Fruit fly (Drosophila melanogaster) whole organism, embryonic: ENCODE results near the gene Nprl3.

ENCODE experiments used
- Aef1 ChIP-seq: fragments of 200-800 bp; sonication (Bioruptor generic); IDR thresholded peaks from 3 replicates; pipeline ENCODE4 v1.3.6; 2022; ENCODE audit warnings: missing biosample characterization, missing genetic modification characterization
- Asciz ChIP-seq: fragments of 200-800 bp; sonication (Bioruptor generic); optimal IDR thresholded peaks from 2 replicates; lab custom pipeline; 2017; ENCODE audit warnings: missing biosample characterization, mild to moderate bottlenecking, missing genetic modification characterization, missing genetic modification reagents
- BtbVII ChIP-seq: fragments of 200-800 bp; sonication (Bioruptor generic); optimal IDR thresholded peaks from 3 replicates; lab custom pipeline; 2017; ENCODE audit warnings: missing biosample characterization, mild to moderate bottlenecking, missing genetic modification characterization
- CG10209 ChIP-seq: fragments of 200-800 bp; sonication (Bioruptor generic); optimal IDR thresholded peaks from 3 replicates; lab custom pipeline; 2017; ENCODE audit warnings: missing biosample characterization, mild to moderate bottlenecking, missing genetic modification characterization, missing genetic modification reagents
- CG11504 ChIP-seq: fragments of 200-800 bp; sonication (Bioruptor generic); optimal IDR thresholded peaks from 3 replicates; lab custom pipeline; 2019; ENCODE audit warnings: missing biosample characterization, mild to moderate bottlenecking, missing genetic modification characterization, moderate library complexity
- CG11695 ChIP-seq: fragments of 200-800 bp; sonication (Bioruptor generic); IDR thresholded peaks from 3 replicates; pipeline ENCODE4 v1.3.6; 2022; ENCODE audit warnings: missing biosample characterization, missing genetic modification characterization
- CG12236 ChIP-seq: fragments of 200-800 bp; sonication (Bioruptor generic); optimal IDR thresholded peaks from 2 replicates; lab custom pipeline; 2016; ENCODE audit warnings: missing biosample characterization, missing genetic modification characterization
- CG12391 ChIP-seq: fragments of 200-800 bp; sonication (Bioruptor generic); optimal IDR thresholded peaks from 3 replicates; lab custom pipeline; 2018; ENCODE audit warnings: missing biosample characterization, mild to moderate bottlenecking, missing genetic modification characterization, moderate library complexity
- CG13296 ChIP-seq: fragments of 200-800 bp; sonication (Bioruptor generic); optimal IDR thresholded peaks from 3 replicates; lab custom pipeline; 2018; ENCODE audit warnings: missing biosample characterization, mild to moderate bottlenecking, missing genetic modification characterization
- CG13775 ChIP-seq: fragments of 200-800 bp; sonication (Bioruptor generic); optimal IDR thresholded peaks from 3 replicates; lab custom pipeline; 2017; ENCODE audit warnings: missing biosample characterization, mild to moderate bottlenecking, missing genetic modification characterization
- CG15073 ChIP-seq: fragments of 200-800 bp; sonication (Bioruptor generic); optimal IDR thresholded peaks from 2 replicates; lab custom pipeline; 2016; ENCODE audit warnings: missing biosample characterization, missing genetic modification characterization
- CG1832 ChIP-seq: fragments of 200-800 bp; sonication (Bioruptor generic); optimal IDR thresholded peaks from 2 replicates; lab custom pipeline; 2017; ENCODE audit warnings: missing biosample characterization, mild to moderate bottlenecking, missing genetic modification characterization, inconsistent platforms
- CG18476 ChIP-seq: fragments of 200-800 bp; sonication (Bioruptor generic); optimal IDR thresholded peaks from 2 replicates; lab custom pipeline; 2016; ENCODE audit warnings: missing biosample characterization, mild to moderate bottlenecking, missing genetic modification characterization
- CG30020 ChIP-seq: fragments of 200-800 bp; optimal IDR thresholded peaks from 2 replicates; lab custom pipeline; 2019; ENCODE audit warnings: missing biosample characterization, mild to moderate bottlenecking, missing genetic modification characterization, moderate library complexity
- CG4617 ChIP-seq: fragments of 200-800 bp; sonication (Bioruptor generic); optimal IDR thresholded peaks from 3 replicates; lab custom pipeline; 2016; ENCODE audit warnings: missing biosample characterization, missing genetic modification characterization, borderline replicate concordance
- CG4707 ChIP-seq: fragments of 200-800 bp; sonication (Bioruptor generic); optimal IDR thresholded peaks from 2 replicates; lab custom pipeline; 2018; ENCODE audit warnings: missing biosample characterization, mild to moderate bottlenecking, missing genetic modification characterization, moderate library complexity
- CG6765 ChIP-seq: fragments of 200-800 bp; sonication (Bioruptor generic); optimal IDR thresholded peaks from 3 replicates; lab custom pipeline; 2017; ENCODE audit warnings: missing biosample characterization, mild to moderate bottlenecking, missing genetic modification characterization
- CG8478 ChIP-seq: fragments of >200 bp; optimal IDR thresholded peaks from 2 replicates; lab custom pipeline; 2018
- CG9932 ChIP-seq: fragments of 200-800 bp; sonication (Bioruptor generic); IDR thresholded peaks from 2 replicates; pipeline ENCODE4 v1.3.6; 2022; ENCODE audit warnings: missing biosample characterization, missing genetic modification characterization
- Dp ChIP-seq: fragments of 200-800 bp; sonication (Bioruptor generic); optimal IDR thresholded peaks from 2 replicates; lab custom pipeline; 2018; ENCODE audit warnings: missing biosample characterization, mild to moderate bottlenecking, missing genetic modification characterization, moderate library complexity
- Fer3 ChIP-seq: fragments of 200-800 bp; sonication (Bioruptor generic); optimal IDR thresholded peaks from 2 replicates; lab custom pipeline; 2018; ENCODE audit warnings: missing biosample characterization, mild to moderate bottlenecking, missing genetic modification characterization, moderate library complexity
- HHEX ChIP-seq: fragments of 200-800 bp; sonication (Bioruptor generic); optimal IDR thresholded peaks from 3 replicates; lab custom pipeline; 2017; ENCODE audit warnings: missing biosample characterization, mild to moderate bottlenecking, missing genetic modification characterization, missing genetic modification reagents
- HLH54F ChIP-seq: fragments of 200-800 bp; sonication (Bioruptor generic); optimal IDR thresholded peaks from 3 replicates; lab custom pipeline; 2016; ENCODE audit warnings: missing biosample characterization, missing genetic modification characterization
- Meics ChIP-seq: fragments of 200-800 bp; sonication (Bioruptor generic); optimal IDR thresholded peaks from 2 replicates; lab custom pipeline; 2017; ENCODE audit warnings: missing biosample characterization, mild to moderate bottlenecking, missing genetic modification characterization
- NC2α ChIP-seq: fragments of 200-800 bp; sonication (Bioruptor generic); optimal IDR thresholded peaks from 2 replicates; lab custom pipeline; 2016; ENCODE audit warnings: missing biosample characterization, missing genetic modification characterization
- Nf-YA ChIP-seq: fragments of 200-800 bp; sonication (Bioruptor generic); IDR thresholded peaks from 2 replicates; pipeline ENCODE4 v1.3.6; 2022; ENCODE audit warnings: missing biosample characterization, missing genetic modification characterization
- Opbp ChIP-seq: fragments of 200-800 bp; sonication (Bioruptor generic); IDR thresholded peaks from 3 replicates; pipeline ENCODE4 v1.3.6; 2022; ENCODE audit warnings: missing biosample characterization, missing genetic modification characterization; ENCODE audit not compliant: partially characterized antibody
- Optix ChIP-seq: fragments of 200-800 bp; sonication (Bioruptor generic); IDR thresholded peaks from 3 replicates; pipeline ENCODE4 v1.3.6; 2022; ENCODE audit warnings: missing biosample characterization, missing genetic modification characterization
- Ravus ChIP-seq: fragments of 200-800 bp; sonication (Bioruptor generic); IDR thresholded peaks from 2 replicates; pipeline ENCODE4 v1.3.6; 2022; ENCODE audit warnings: missing biosample characterization, missing genetic modification characterization
- Scr ChIP-seq: fragments of 200-800 bp; sonication (Bioruptor generic); IDR thresholded peaks from 2 replicates; pipeline ENCODE4 v1.3.6; 2022; ENCODE audit warnings: missing biosample characterization, missing genetic modification characterization; ENCODE audit not compliant: partially characterized antibody
- Side ChIP-seq: fragments of 200-800 bp; sonication (Bioruptor generic); optimal IDR thresholded peaks from 2 replicates; lab custom pipeline; 2016; ENCODE audit warnings: missing biosample characterization, missing genetic modification characterization
- Tbp ChIP-seq: fragments of >200 bp; optimal IDR thresholded peaks from 2 replicates; lab custom pipeline; 2018; ENCODE audit warnings: missing biosample characterization, missing genetic modification characterization
- Trl ChIP-seq, 3 experiments: fragments of >200 bp in 2 of 3; fragments of 200-800 bp in 1 of 3; sonication (Bioruptor generic) in 1 of 3; optimal IDR thresholded peaks; 2 replicates in 1 of 3; 3 replicates in 2 of 3; lab custom pipeline; 2016 to 2017; ENCODE audit warnings: missing biosample characterization in 1 of 3, missing genetic modification characterization in 1 of 3
- YL-1 ChIP-seq: fragments of 200-800 bp; sonication (Bioruptor generic); optimal IDR thresholded peaks from 3 replicates; lab custom pipeline; 2017; ENCODE audit warnings: missing biosample characterization, mild to moderate bottlenecking, missing genetic modification characterization
- ase ChIP-seq: fragments of 200-800 bp; sonication (Bioruptor generic); IDR thresholded peaks from 3 replicates; pipeline ENCODE4 v1.3.6; 2022; ENCODE audit warnings: missing biosample characterization, missing genetic modification characterization
- bowl ChIP-seq: fragments of 200-800 bp; sonication (Bioruptor generic); IDR thresholded peaks from 2 replicates; pipeline ENCODE4 v1.3.6; 2022; ENCODE audit warnings: missing biosample characterization, missing genetic modification characterization
- chm ChIP-seq: fragments of 200-800 bp; sonication (Bioruptor generic); IDR thresholded peaks from 2 replicates; pipeline ENCODE4 v1.3.6; 2022; ENCODE audit warnings: missing biosample characterization, missing genetic modification characterization
- eve ChIP-seq, 2 experiments: fragments of >200 bp; optimal IDR thresholded peaks; 2 replicates each; lab custom pipeline; 2017; ENCODE audit warnings: missing biosample characterization in 2 of 2, missing genetic modification characterization in 2 of 2
- eyg ChIP-seq: fragments of 200-800 bp; sonication (Bioruptor generic); optimal IDR thresholded peaks from 3 replicates; lab custom pipeline; 2016; ENCODE audit warnings: missing biosample characterization, missing genetic modification characterization
- grn ChIP-seq: fragments of 200-800 bp; sonication (Bioruptor generic); optimal IDR thresholded peaks from 3 replicates; lab custom pipeline; 2017; ENCODE audit warnings: missing biosample characterization, missing genetic modification characterization
- lov ChIP-seq, 2 experiments: fragments of 200-800 bp in 1 of 2; fragments of >200 bp in 1 of 2; sonication (Bioruptor generic) in 1 of 2; IDR thresholded peaks in 1 of 2; optimal IDR thresholded peaks in 1 of 2; 2 replicates in 1 of 2; 3 replicates in 1 of 2; pipeline versions ENCODE4 v1.3.6 to Lab custom; 2017 to 2022; ENCODE audit warnings: missing biosample characterization in 1 of 2, missing genetic modification characterization in 1 of 2
- pan ChIP-seq, 4 experiments: fragments of >200 bp in 3 of 4; fragments of 200-800 bp in 1 of 4; sonication (Bioruptor generic) in 1 of 4; optimal IDR thresholded peaks in 3 of 4; IDR thresholded peaks in 1 of 4; 2 replicates each; pipeline versions ENCODE4 v1.3.6 to Lab custom; 2017 to 2022; ENCODE audit warnings: missing biosample characterization in 2 of 4, missing genetic modification characterization in 2 of 4, mixed read lengths in 1 of 4
- pb ChIP-seq: fragments of 200-800 bp; sonication (Bioruptor generic); optimal IDR thresholded peaks from 3 replicates; lab custom pipeline; 2016; ENCODE audit warnings: missing biosample characterization, missing genetic modification characterization
- slbo ChIP-seq: fragments of 200-800 bp; sonication (Bioruptor generic); IDR thresholded peaks from 2 replicates; pipeline ENCODE4 v1.3.6; 2022; ENCODE audit warnings: missing biosample characterization, missing genetic modification characterization
- so ChIP-seq: fragments of 200-800 bp; sonication (Bioruptor generic); IDR thresholded peaks from 3 replicates; pipeline ENCODE4 v1.3.6; 2022; ENCODE audit warnings: missing biosample characterization, missing genetic modification characterization
- ssp ChIP-seq: fragments of 200-800 bp; sonication (Bioruptor generic); IDR thresholded peaks from 2 replicates; pipeline ENCODE4 v1.3.6; 2022; ENCODE audit warnings: missing biosample characterization, missing genetic modification characterization
- sug ChIP-seq: fragments of 200-800 bp; optimal IDR thresholded peaks from 2 replicates; lab custom pipeline; 2019; ENCODE audit warnings: missing biosample characterization, mild to moderate bottlenecking, missing genetic modification characterization, moderate library complexity
- tll ChIP-seq, 2 experiments: fragments of 200-800 bp in 1 of 2; fragments of >200 bp in 1 of 2; sonication (Bioruptor generic) in 1 of 2; optimal IDR thresholded peaks; 2 replicates each; lab custom pipeline; 2017 to 2019; ENCODE audit warnings: missing biosample characterization in 2 of 2, missing genetic modification characterization in 2 of 2, mild to moderate bottlenecking in 1 of 2, moderate library complexity in 1 of 2
- vnd ChIP-seq: fragments of 200-800 bp; sonication (Bioruptor generic); IDR thresholded peaks from 3 replicates; pipeline ENCODE4 v1.3.6; 2022; ENCODE audit warnings: missing biosample characterization, missing genetic modification characterization; ENCODE audit not compliant: partially characterized antibody
- wdn ChIP-seq: fragments of 200-800 bp; sonication (Bioruptor generic); IDR thresholded peaks from 2 replicates; pipeline ENCODE4 v1.3.6; 2022; ENCODE audit warnings: missing biosample characterization, missing genetic modification characterization

The Nprl3 gene

dm6 chr3L:14036867-14037313, 35.2 kb upstream of the Nprl3 start, which contains the start of gene Hsp110 (continued):
- peak; percentile 76 for TF ChIP-seq CG9932 (GFP tag; lab: Robert Waterston, UW)
- TF ChIP-seq grn, result peak; percentile 80
- TF ChIP-seq CG18476 (GFP tag; lab: Kevin White, UChicago), result no peak
- peak; percentile 54 for TF ChIP-seq CG13296
- no peak for TF ChIP-seq chm
- peak; percentile 10 for TF ChIP-seq Fer3
- peak; percentile 60 for TF ChIP-seq CG1832
- TF ChIP-seq so, result no peak
- no peak for TF ChIP-seq ase (GFP tag; lab: Robert Waterston, UW)
- peak; percentile 22 for TF ChIP-seq BtbVII (GFP tag; lab: Kevin White, UChicago)
- TF ChIP-seq Ravus (GFP tag; lab: Robert Waterston, UW), result no peak
- no peak for TF ChIP-seq CG11695 (GFP tag; lab: Robert Waterston, UW)
- peak; percentile 99 for TF ChIP-seq Opbp (GFP tag; lab: Robert Waterston, UW)
- TF ChIP-seq CG13775 (GFP tag; lab: Kevin White, UChicago), result no peak
- no peak for TF ChIP-seq tll (GFP tag; optimal IDR thresholded peaks at IDR 0.05; lab: Kevin White, UChicago)
- TF ChIP-seq Nf-YA (GFP tag; lab: Robert Waterston, UW), result no peak
- TF ChIP-seq sug, result peak; percentile 49
- TF ChIP-seq HLH54F (GFP tag; lab: Kevin White, UChicago), result no peak
- no peak for TF ChIP-seq eve (GFP tag; optimal IDR thresholded peaks at IDR 0.05; lab: Kevin White, UChicago)
- peak; percentile 99 for TF ChIP-seq Scr (GFP tag; lab: Robert Waterston, UW)
- peak; percentile 8 for TF ChIP-seq CG6765 (GFP tag; lab: Kevin White, UChicago)
- peak; percentile 20 for TF ChIP-seq Meics (GFP tag; lab: Kevin White, UChicago)
- TF ChIP-seq Asciz (GFP tag; lab: Kevin White, UChicago), result no peak
- TF ChIP-seq CG4707 (GFP tag; lab: Kevin White, UChicago), result no peak
- TF ChIP-seq wdn (GFP tag; lab: Robert Waterston, UW), result no peak
- peak; percentile 32 for TF ChIP-seq CG30020 (tag; lab: Kevin White, UChicago)
- no peak for TF ChIP-seq CG11504 (tag; lab: Kevin White, UChicago)
- no peak for TF ChIP-seq Side
- TF ChIP-seq Dp (GFP tag; lab: Kevin White, UChicago), result peak; percentile 92
- no peak for TF ChIP-seq lov (optimal IDR thresholded peaks at IDR 0.05; lab: Kevin White, UChicago)
- TF ChIP-seq lov (GFP tag; IDR thresholded peaks at IDR 0.05; lab: Robert Waterston, UW), result no peak
- no peak for TF ChIP-seq CG15073 (GFP tag; lab: Kevin White, UChicago)
- TF ChIP-seq pb (GFP tag; lab: Kevin White, UChicago), result no peak
- TF ChIP-seq Optix (GFP tag; lab: Robert Waterston, UW), result no peak
- TF ChIP-seq CG10209, result no peak
- no peak for TF ChIP-seq CG8478
- TF ChIP-seq HHEX (GFP tag; lab: Kevin White, UChicago), result no peak
- TF ChIP-seq bowl (GFP tag; lab: Robert Waterston, UW), result no peak
- TF ChIP-seq YL-1 (GFP tag; lab: Kevin White, UChicago), result peak; percentile 58
- TF ChIP-seq Aef1 (GFP tag; lab: Robert Waterston, UW), result no peak
- TF ChIP-seq pan (optimal IDR thresholded peaks at IDR 0.05; lab: Kevin White, UChicago), result no peak
- TF ChIP-seq pan (GFP tag; optimal IDR thresholded peaks at IDR 0.05 in 1 of 2, IDR thresholded peaks at IDR 0.05 in 1 of 2), result no peak
- TF ChIP-seq slbo (GFP tag; lab: Robert Waterston, UW), result peak; percentile 22; the same call in 1 of the 2 replicates
- peak; percentile 71 for TF ChIP-seq CG4617
- no peak for TF ChIP-seq CG12236 (GFP tag; lab: Kevin White, UChicago)
- TF ChIP-seq Tbp (GFP tag; lab: Kevin White, UChicago), result no peak
- no peak for TF ChIP-seq ssp (GFP tag; lab: Robert Waterston, UW)
- no peak for TF ChIP-seq eyg
- TF ChIP-seq Trl (optimal IDR thresholded peaks at IDR 0.05; lab: Kevin White, UChicago), result no peak
- TF ChIP-seq Trl (GFP tag; optimal IDR thresholded peaks at IDR 0.05; lab: Kevin White, UChicago), result peak; percentile 17
- TF ChIP-seq NC2α (GFP tag; lab: Kevin White, UChicago), result no peak
- TF ChIP-seq CG12391 (tag; lab: Kevin White, UChicago), result peak; percentile 31
- peak; percentile 99 for TF ChIP-seq vnd
